Worm (Caenorhabditis elegans): ENCODE measurements around the gene sri-66.

The sri-66 gene

DNA sequence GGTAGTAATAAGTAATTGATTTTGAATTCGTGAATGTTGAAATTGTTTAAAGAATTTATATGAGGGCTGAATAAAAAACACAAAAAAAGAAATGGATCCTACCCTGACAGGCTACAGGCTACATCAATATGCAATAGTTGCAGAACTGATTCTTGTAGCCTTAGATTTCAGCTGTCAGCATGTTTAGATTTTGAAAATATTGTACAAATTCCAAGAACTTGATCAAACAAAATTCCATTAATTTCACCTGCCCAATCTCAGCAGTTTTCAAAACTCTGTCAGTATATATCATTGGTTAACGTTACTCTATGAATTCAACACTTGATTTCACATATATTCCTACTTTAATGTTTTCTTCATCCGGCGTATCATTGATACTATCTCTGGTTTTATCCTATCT, 29.7 kb upstream of the sri-66 start:
- TF ChIP-seq cog-1 (tag; optimal IDR thresholded peaks at IDR 0.05) = no peak
- no peak for TF ChIP-seq ref-1 (GFP tag; conservative IDR thresholded peaks at IDR 0.05)
- no peak for TF ChIP-seq klf-2 (GFP tag; conservative IDR thresholded peaks at IDR 0.05)
- TF ChIP-seq flt-1 (GFP tag; IDR thresholded peaks at IDR 0.05) = no peak
- TF ChIP-seq med-1 (GFP tag; optimal IDR thresholded peaks at IDR 0.05; ENCODE audit: insufficient read depth) = no peak
- no peak for TF ChIP-seq ztf-23 (GFP tag; IDR thresholded peaks at IDR 0.05)
- no peak for TF ChIP-seq tab-1 (GFP tag; IDR thresholded peaks at IDR 0.05)
- no peak for TF ChIP-seq ztf-29 (GFP tag; IDR thresholded peaks at IDR 0.05)
- TF ChIP-seq T22C8.4 (GFP tag; IDR thresholded peaks at IDR 0.05) = no peak

DNA sequence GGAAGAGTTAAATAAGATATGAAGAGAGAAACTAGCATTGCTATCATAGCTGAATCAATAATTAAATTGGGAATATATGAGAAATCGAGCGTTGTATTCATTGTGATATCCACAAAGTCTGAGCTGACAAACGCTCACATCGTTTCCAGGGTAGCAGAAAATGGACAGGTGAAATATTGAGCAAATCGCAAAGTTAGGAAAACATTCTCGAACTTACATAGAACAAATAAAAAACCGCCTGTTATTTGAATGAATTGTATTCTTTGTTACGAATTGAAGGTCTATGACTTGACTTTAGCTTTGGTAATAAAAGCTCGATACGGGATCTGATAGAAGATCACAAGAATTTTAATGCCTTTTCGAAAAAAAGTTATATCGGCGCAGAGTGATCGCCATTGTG, 24.2 kb upstream of the sri-66 start, which contains the start of gene srz-94:
srz-94 (minus strand) TSS at position 101 of the 400 bp plus-strand sequence.
- TF ChIP-seq med-1 (GFP tag; optimal IDR thresholded peaks at IDR 0.05; ENCODE audit: insufficient read depth) (no peak), ref-1 (GFP tag; conservative IDR thresholded peaks at IDR 0.05) (no peak), ztf-23 (GFP tag; IDR thresholded peaks at IDR 0.05) (no peak), klf-2 (GFP tag; conservative IDR thresholded peaks at IDR 0.05) (no peak), cog-1 (tag; optimal IDR thresholded peaks at IDR 0.05) (no peak), flt-1 (GFP tag; IDR thresholded peaks at IDR 0.05) (no peak), T22C8.4 (GFP tag; IDR thresholded peaks at IDR 0.05) (no peak), ztf-29 (GFP tag; IDR thresholded peaks at IDR 0.05) (no peak), tab-1 (GFP tag; IDR thresholded peaks at IDR 0.05) (no peak)

DNA sequence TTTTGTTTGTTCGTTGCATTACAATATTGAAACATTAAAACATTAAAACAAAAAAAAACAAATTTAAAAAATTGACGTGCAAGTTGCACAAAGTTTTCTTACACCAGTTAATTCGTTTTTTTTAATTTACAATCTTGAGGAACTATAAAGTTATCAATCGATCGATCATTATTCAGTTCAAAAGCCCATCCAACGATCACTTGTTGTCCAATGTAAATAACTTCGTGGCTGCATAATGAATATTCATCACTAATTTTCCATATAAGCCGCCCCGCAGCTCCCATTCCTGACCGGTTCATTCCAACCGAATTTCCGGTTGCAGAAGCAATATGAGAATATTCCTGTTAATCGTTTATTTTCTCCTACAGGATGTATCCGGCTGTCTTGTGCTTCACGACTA, 17.8 kb upstream of the sri-66 start, which contains the start of gene hpo-33:
hpo-33 (plus strand) TSS at position 301 of the 400 bp plus-strand sequence.
- no peak for TF ChIP-seq ztf-29 (GFP tag; IDR thresholded peaks at IDR 0.05)
- TF ChIP-seq flt-1 (GFP tag; IDR thresholded peaks at IDR 0.05) = no peak
- TF ChIP-seq klf-2 (GFP tag; conservative IDR thresholded peaks at IDR 0.05) = no peak
- no peak for TF ChIP-seq med-1 (GFP tag; optimal IDR thresholded peaks at IDR 0.05; ENCODE audit: insufficient read depth)
- no peak for TF ChIP-seq tab-1 (GFP tag; IDR thresholded peaks at IDR 0.05)
- no peak for TF ChIP-seq ref-1 (GFP tag; conservative IDR thresholded peaks at IDR 0.05)
- TF ChIP-seq ztf-23 (GFP tag; IDR thresholded peaks at IDR 0.05) = no peak
- TF ChIP-seq cog-1 (tag; optimal IDR thresholded peaks at IDR 0.05) = no peak
- TF ChIP-seq T22C8.4 (GFP tag; IDR thresholded peaks at IDR 0.05) = no peak

DNA sequence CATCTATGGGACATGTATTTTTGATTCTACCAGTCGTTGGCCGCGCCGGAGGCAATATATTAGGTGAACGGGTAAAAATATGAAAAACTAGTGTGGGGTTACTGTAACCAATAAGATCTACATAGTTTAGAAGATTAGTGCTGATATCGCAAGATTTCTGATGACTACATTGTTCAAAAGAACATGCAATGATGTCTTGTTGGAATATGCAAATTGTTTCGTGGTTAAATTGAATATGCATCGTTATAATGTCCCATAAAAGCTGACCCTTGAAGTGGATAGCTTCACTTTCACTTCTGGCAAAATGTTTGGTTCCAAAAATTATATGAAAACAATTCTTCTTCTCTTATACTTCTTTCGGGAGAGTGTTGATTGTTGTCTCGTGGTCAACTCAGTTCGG, 15.6 kb upstream of the sri-66 start, which contains the start of gene F28B1.2:
F28B1.2 (plus strand) TSS at position 301 of the 400 bp plus-strand sequence.
- TF ChIP-seq ztf-23 (GFP tag; IDR thresholded peaks at IDR 0.05) (no peak), flt-1 (GFP tag; IDR thresholded peaks at IDR 0.05) (no peak), ref-1 (GFP tag; conservative IDR thresholded peaks at IDR 0.05) (no peak), ztf-29 (GFP tag; IDR thresholded peaks at IDR 0.05) (no peak), cog-1 (tag; optimal IDR thresholded peaks at IDR 0.05) (no peak), tab-1 (GFP tag; IDR thresholded peaks at IDR 0.05) (no peak), med-1 (GFP tag; optimal IDR thresholded peaks at IDR 0.05; ENCODE audit: insufficient read depth) (no peak), klf-2 (GFP tag; conservative IDR thresholded peaks at IDR 0.05) (no peak), T22C8.4 (GFP tag; IDR thresholded peaks at IDR 0.05) (no peak)

DNA sequence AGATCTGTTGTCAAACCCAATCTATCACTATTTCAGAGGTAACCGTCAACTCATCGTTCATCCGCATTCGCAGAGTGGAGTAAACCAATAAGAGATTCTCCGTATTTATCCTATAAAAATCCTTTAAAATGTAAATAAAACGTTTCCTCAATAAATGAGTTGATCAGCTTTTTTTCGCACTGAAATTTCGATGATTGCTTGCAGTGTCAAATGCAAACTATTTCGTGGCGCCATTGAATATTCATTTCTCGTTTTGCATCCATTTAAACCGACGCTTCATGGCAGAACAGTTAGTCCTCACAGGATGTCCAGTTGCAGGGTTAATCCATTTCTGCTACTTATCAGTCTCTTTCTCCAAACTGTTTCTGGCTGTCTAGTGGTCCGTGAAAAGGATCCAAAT, 1.5 kb downstream of the sri-66 start, which contains the start of gene F28B1.9:
F28B1.9 (plus strand) TSS at position 301 of the 400 bp plus-strand sequence.
- TF ChIP-seq ztf-29 (GFP tag; IDR thresholded peaks at IDR 0.05) (no peak), klf-2 (GFP tag; conservative IDR thresholded peaks at IDR 0.05) (no peak), flt-1 (GFP tag; IDR thresholded peaks at IDR 0.05) (no peak), ztf-23 (GFP tag; IDR thresholded peaks at IDR 0.05) (no peak), T22C8.4 (GFP tag; IDR thresholded peaks at IDR 0.05) (no peak), tab-1 (GFP tag; IDR thresholded peaks at IDR 0.05) (no peak), cog-1 (tag; optimal IDR thresholded peaks at IDR 0.05) (no peak), med-1 (GFP tag; optimal IDR thresholded peaks at IDR 0.05; ENCODE audit: insufficient read depth) (no peak), ref-1 (GFP tag; conservative IDR thresholded peaks at IDR 0.05) (no peak)

DNA sequence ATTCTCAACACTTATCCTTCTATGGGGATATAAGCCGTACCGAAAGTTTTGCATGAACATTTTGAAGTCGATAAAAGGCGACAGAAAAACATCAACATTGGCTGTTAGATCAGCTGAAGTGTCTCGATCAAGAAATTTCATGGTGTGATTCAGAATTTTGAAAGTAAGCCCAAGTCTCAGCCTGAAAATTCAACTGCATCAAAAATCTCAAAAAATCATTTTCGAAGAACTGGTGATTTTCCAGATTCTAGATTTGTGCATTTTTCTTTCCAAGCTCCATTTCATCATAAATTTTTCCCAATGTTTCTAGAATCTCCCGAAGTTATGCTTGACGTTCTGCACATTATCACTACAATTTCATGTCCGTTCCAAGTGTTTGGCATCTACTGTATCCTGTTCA, 4.6 kb downstream of the sri-66 start, which contains the start of gene srh-255:
srh-255 (plus strand) TSS at position 301 of the 400 bp plus-strand sequence.
- TF ChIP-seq med-1 (GFP tag; optimal IDR thresholded peaks at IDR 0.05; ENCODE audit: insufficient read depth) = no peak
- no peak for TF ChIP-seq flt-1 (GFP tag; IDR thresholded peaks at IDR 0.05)
- no peak for TF ChIP-seq T22C8.4 (GFP tag; IDR thresholded peaks at IDR 0.05)

DNA sequence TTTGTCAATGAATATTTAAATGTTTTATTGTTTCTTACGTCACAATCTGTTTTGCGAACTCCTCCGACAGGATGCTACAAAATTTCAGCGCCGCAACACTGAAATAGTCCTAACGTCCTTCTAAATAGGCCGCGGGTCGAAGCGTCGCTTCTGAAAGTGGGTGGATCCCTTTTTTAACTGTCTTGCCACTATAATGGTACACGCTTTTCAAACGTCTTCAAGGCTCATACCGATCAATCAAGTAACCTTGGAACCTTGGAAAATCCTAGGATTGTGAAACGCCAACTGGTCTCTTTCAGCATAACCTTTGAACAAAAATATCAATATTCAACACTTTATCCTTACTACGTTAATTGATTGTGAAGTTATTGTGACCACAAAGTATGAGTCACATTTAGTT, 6.5 kb downstream of the sri-66 start:
- no peak for TF ChIP-seq tab-1 (GFP tag; IDR thresholded peaks at IDR 0.05)
- TF ChIP-seq cog-1 (tag; optimal IDR thresholded peaks at IDR 0.05) = no peak
- TF ChIP-seq ztf-23 (GFP tag; IDR thresholded peaks at IDR 0.05) = no peak
- TF ChIP-seq klf-2 (GFP tag; conservative IDR thresholded peaks at IDR 0.05) = no peak
- no peak for TF ChIP-seq med-1 (GFP tag; optimal IDR thresholded peaks at IDR 0.05; ENCODE audit: insufficient read depth)
- TF ChIP-seq T22C8.4 (GFP tag; IDR thresholded peaks at IDR 0.05) = no peak
- no peak for TF ChIP-seq ref-1 (GFP tag; conservative IDR thresholded peaks at IDR 0.05)
- no peak for TF ChIP-seq ztf-29 (GFP tag; IDR thresholded peaks at IDR 0.05)
- TF ChIP-seq flt-1 (GFP tag; IDR thresholded peaks at IDR 0.05) = no peak

DNA sequence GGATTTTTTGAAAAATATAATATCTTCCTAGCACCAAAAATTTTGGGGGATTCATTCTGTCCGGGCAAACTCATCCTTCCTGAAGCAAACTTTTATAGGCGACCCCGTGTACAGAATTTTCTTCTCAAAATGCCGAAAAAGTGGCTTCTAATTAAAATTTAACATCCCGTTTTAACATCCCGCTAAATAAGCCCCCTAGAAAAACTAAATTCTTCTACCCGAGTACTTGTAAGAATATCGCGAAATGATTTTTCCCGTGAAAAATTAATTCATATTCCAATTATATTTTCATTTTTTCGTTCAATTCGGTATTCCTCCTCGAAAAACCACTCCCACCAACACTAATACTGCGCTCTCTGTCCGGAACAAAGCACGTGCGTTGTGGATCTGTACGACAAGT, 8.8 kb downstream of the sri-66 start, which contains the start of gene T05E12.8:
T05E12.8 (plus strand) TSS at position 301 of the 400 bp plus-strand sequence.
- TF ChIP-seq flt-1 (GFP tag; IDR thresholded peaks at IDR 0.05) = no peak
- no peak for TF ChIP-seq tab-1 (GFP tag; IDR thresholded peaks at IDR 0.05)
- no peak for TF ChIP-seq ref-1 (GFP tag; conservative IDR thresholded peaks at IDR 0.05)
- TF ChIP-seq ztf-23 (GFP tag; IDR thresholded peaks at IDR 0.05) = no peak
- TF ChIP-seq T22C8.4 (GFP tag; IDR thresholded peaks at IDR 0.05) = no peak
- TF ChIP-seq cog-1 (tag; optimal IDR thresholded peaks at IDR 0.05) = no peak
- TF ChIP-seq med-1 (GFP tag; optimal IDR thresholded peaks at IDR 0.05; ENCODE audit: insufficient read depth) = no peak
- no peak for TF ChIP-seq klf-2 (GFP tag; conservative IDR thresholded peaks at IDR 0.05)
- no peak for TF ChIP-seq ztf-29 (GFP tag; IDR thresholded peaks at IDR 0.05)

DNA sequence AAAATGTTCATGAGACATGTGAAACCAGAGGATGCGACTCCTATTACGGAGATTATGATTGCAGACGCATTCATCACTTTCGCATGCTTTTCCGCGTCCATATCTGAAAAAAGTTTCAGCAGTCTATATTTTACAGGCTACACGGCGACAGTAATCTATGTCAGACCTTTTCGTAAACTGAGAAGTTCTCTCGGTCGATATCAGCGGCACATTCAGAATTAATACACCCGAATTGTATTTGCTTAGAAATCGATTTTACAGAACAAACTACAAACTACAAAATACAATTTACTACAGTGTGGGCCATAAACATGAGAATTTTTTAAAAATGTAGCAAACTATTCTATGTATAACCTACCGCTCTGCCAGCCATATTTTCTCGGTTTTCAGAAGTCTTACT, 11.5 kb downstream of the sri-66 start, which contains the start of gene srbc-14:
srbc-14 (minus strand) TSS at position 101 of the 400 bp plus-strand sequence.
- no peak for TF ChIP-seq med-1 (GFP tag; optimal IDR thresholded peaks at IDR 0.05; ENCODE audit: insufficient read depth)
- TF ChIP-seq flt-1 (GFP tag; IDR thresholded peaks at IDR 0.05) = no peak
- no peak for TF ChIP-seq cog-1 (tag; optimal IDR thresholded peaks at IDR 0.05)
- TF ChIP-seq T22C8.4 (GFP tag; IDR thresholded peaks at IDR 0.05) = no peak
- no peak for TF ChIP-seq ztf-29 (GFP tag; IDR thresholded peaks at IDR 0.05)
- no peak for TF ChIP-seq klf-2 (GFP tag; conservative IDR thresholded peaks at IDR 0.05)
- no peak for TF ChIP-seq ztf-23 (GFP tag; IDR thresholded peaks at IDR 0.05)
- no peak for TF ChIP-seq tab-1 (GFP tag; IDR thresholded peaks at IDR 0.05)
- TF ChIP-seq ref-1 (GFP tag; conservative IDR thresholded peaks at IDR 0.05) = no peak

Data from whole organism, midembryonic.